Fruit fly (Drosophila melanogaster) whole organism, wandering third instar larva: Measurements from ENCODE around the gene CG46310.
A peak's percentile ranks its signal among the peaks of the same experiment; 100 is the strongest.

ENCODE experiments used
- Abd-B ChIP-seq: fragments of >200 bp; optimal IDR thresholded peaks from 2 replicates; lab custom pipeline; 2017; ENCODE audit warnings: missing biosample characterization, missing genetic modification characterization
- CG32264 ChIP-seq: fragments of 200-800 bp; sonication (Bioruptor generic); optimal IDR thresholded peaks from 2 replicates; lab custom pipeline; 2016; ENCODE audit warnings: missing biosample characterization, missing genetic modification characterization
- CG9705 ChIP-seq: fragments of 200-800 bp; sonication (Bioruptor generic); optimal IDR thresholded peaks from 2 replicates; lab custom pipeline; 2018; ENCODE audit warnings: missing biosample characterization, mild to moderate bottlenecking, missing genetic modification characterization
- CrebA ChIP-seq: fragments of 200-800 bp; sonication (Bioruptor generic); optimal IDR thresholded peaks from 2 replicates; lab custom pipeline; 2016; ENCODE audit warnings: missing biosample characterization, mild to moderate bottlenecking, missing genetic modification characterization, borderline replicate concordance
- Dfd ChIP-seq: fragments of >200 bp; optimal IDR thresholded peaks from 2 replicates; lab custom pipeline; 2017; ENCODE audit warnings: missing biosample characterization, missing genetic modification characterization
- Dif ChIP-seq: fragments of 200-275, 200-300 bp; sonication (Bioruptor generic); optimal IDR thresholded peaks from 2 replicates; lab custom pipeline; 2018; ENCODE audit warnings: missing biosample characterization, missing genetic modification characterization; ENCODE audit not compliant: partially characterized antibody
- GATAd ChIP-seq: sonication (Bioruptor generic); optimal IDR thresholded peaks from 2 replicates; lab custom pipeline; 2016; ENCODE audit warnings: missing biosample characterization, missing genetic modification characterization
- HLH106 ChIP-seq: fragments of 200-800 bp; optimal IDR thresholded peaks from 3 replicates; lab custom pipeline; 2019; ENCODE audit warnings: missing biosample characterization, mild to moderate bottlenecking, missing genetic modification characterization, moderate library complexity
- Hnf4 ChIP-seq: fragments of 200-800 bp; sonication (Bioruptor generic); optimal IDR thresholded peaks from 2 replicates; lab custom pipeline; 2016; ENCODE audit warnings: missing biosample characterization, mild to moderate bottlenecking, missing genetic modification characterization
- Hr78 ChIP-seq: fragments of >200 bp; optimal IDR thresholded peaks from 2 replicates; lab custom pipeline; 2017; ENCODE audit warnings: missing biosample characterization, missing genetic modification characterization
- Hr83 ChIP-seq: fragments of 200-300 bp; sonication (Bioruptor generic); optimal IDR thresholded peaks from 2 replicates; lab custom pipeline; 2016; ENCODE audit warnings: missing biosample characterization, mild to moderate bottlenecking, missing genetic modification characterization, moderate library complexity; ENCODE audit not compliant: poor library complexity, severe bottlenecking
- Jra ChIP-seq: sonication (Bioruptor generic); optimal IDR thresholded peaks from 2 replicates; lab custom pipeline; 2016; ENCODE audit warnings: missing biosample characterization, missing genetic modification characterization
- Mio ChIP-seq: sonication (Bioruptor generic); optimal IDR thresholded peaks from 2 replicates; lab custom pipeline; 2016; ENCODE audit warnings: missing biosample characterization, missing genetic modification characterization
- Myc ChIP-seq: fragments of >200 bp; optimal IDR thresholded peaks from 2 replicates; lab custom pipeline; 2017
- N ChIP-seq: fragments of >200 bp; optimal IDR thresholded peaks from 2 replicates; lab custom pipeline; 2018; ENCODE audit warnings: missing biosample characterization, missing external identifiers, missing genetic modification characterization
- OdsH ChIP-seq: fragments of 200-800 bp; sonication (Bioruptor generic); optimal IDR thresholded peaks from 2 replicates; lab custom pipeline; 2016; ENCODE audit warnings: missing biosample characterization, mild to moderate bottlenecking, missing genetic modification characterization
- Rel ChIP-seq, 2 experiments: fragments of 200-800 bp; sonication (Bioruptor generic) in 1 of 2; optimal IDR thresholded peaks; 2 replicates in 1 of 2; 3 replicates in 1 of 2; lab custom pipeline; 2016 to 2019; ENCODE audit warnings: mild to moderate bottlenecking in 2 of 2, missing biosample characterization in 2 of 2, missing genetic modification characterization in 2 of 2, moderate library complexity in 1 of 2
- Sp1 ChIP-seq: fragments of 200-800 bp; sonication (Bioruptor generic); optimal IDR thresholded peaks from 3 replicates; lab custom pipeline; 2019; ENCODE audit warnings: missing biosample characterization, mild to moderate bottlenecking, missing genetic modification characterization, moderate library complexity
- Vsx2 ChIP-seq: fragments of 200-300, 225-300 bp; sonication (Bioruptor generic); optimal IDR thresholded peaks from 2 replicates; lab custom pipeline; 2018; ENCODE audit warnings: missing biosample characterization, missing genetic modification characterization; ENCODE audit not compliant: partially characterized antibody
- br ChIP-seq: fragments of 200-800 bp; sonication (Bioruptor generic); optimal IDR thresholded peaks from 2 replicates; lab custom pipeline; 2016; ENCODE audit warnings: missing biosample characterization, missing genetic modification characterization
- brk ChIP-seq: fragments of 200-800 bp; sonication (Bioruptor generic); optimal IDR thresholded peaks from 2 replicates; lab custom pipeline; 2016; ENCODE audit warnings: missing biosample characterization, mild to moderate bottlenecking, missing genetic modification characterization
- dl ChIP-seq, 2 experiments: fragments of 175-275, 200-275 bp in 1 of 2; fragments of 200-275 bp in 1 of 2; sonication (Bioruptor generic); optimal IDR thresholded peaks; lab custom pipeline; 2018; ENCODE audit warnings: mild to moderate bottlenecking in 2 of 2, missing biosample characterization in 2 of 2, missing genetic modification characterization in 2 of 2, moderate library complexity in 2 of 2; ENCODE audit not compliant: partially characterized antibody in 2 of 2, insufficient read depth in 1 of 2
- dmrt93B ChIP-seq: fragments of 200-800 bp; sonication (Bioruptor generic); optimal IDR thresholded peaks from 2 replicates; lab custom pipeline; 2018; ENCODE audit warnings: missing biosample characterization, mild to moderate bottlenecking, missing genetic modification characterization
- dsf ChIP-seq: sonication (Bioruptor generic); optimal IDR thresholded peaks from 2 replicates; lab custom pipeline; 2016; ENCODE audit warnings: missing biosample characterization, missing genetic modification characterization, borderline replicate concordance
- ey ChIP-seq: fragments of 200-800 bp; sonication (Bioruptor generic); optimal IDR thresholded peaks from 2 replicates; lab custom pipeline; 2016; ENCODE audit warnings: missing biosample characterization, missing genetic modification characterization
- foxo ChIP-seq, 2 experiments: fragments of 200-800 bp; sonication (Bioruptor generic); optimal IDR thresholded peaks; 2 replicates in 1 of 2; 3 replicates in 1 of 2; lab custom pipeline; 2016 to 2017; ENCODE audit warnings: missing biosample characterization in 2 of 2, missing genetic modification characterization in 2 of 2
- fru ChIP-seq: fragments of 200-800 bp; sonication (Bioruptor generic); optimal IDR thresholded peaks from 3 replicates; lab custom pipeline; 2016; ENCODE audit warnings: missing biosample characterization, mild to moderate bottlenecking, missing genetic modification characterization
- h ChIP-seq: fragments of 200-800 bp; sonication (Bioruptor generic); optimal IDR thresholded peaks from 3 replicates; lab custom pipeline; 2016; ENCODE audit warnings: missing biosample characterization, mild to moderate bottlenecking, missing genetic modification characterization
- jim ChIP-seq: fragments of 175-275, 200-325 bp; sonication (Bioruptor generic); optimal IDR thresholded peaks from 2 replicates; lab custom pipeline; 2016; ENCODE audit warnings: missing biosample characterization, mild to moderate bottlenecking, missing genetic modification characterization
- lola ChIP-seq: fragments of >200 bp; optimal IDR thresholded peaks from 2 replicates; lab custom pipeline; 2017; ENCODE audit warnings: missing biosample characterization, missing genetic modification characterization
- pan ChIP-seq: fragments of >200 bp; optimal IDR thresholded peaks from 2 replicates; lab custom pipeline; 2017
- psq ChIP-seq: fragments of 200-800 bp; sonication (Bioruptor generic); optimal IDR thresholded peaks from 3 replicates; lab custom pipeline; 2017; ENCODE audit warnings: missing biosample characterization, mild to moderate bottlenecking, missing genetic modification characterization, moderate library complexity
- rgr ChIP-seq: fragments of 200-800 bp; sonication (Bioruptor generic); optimal IDR thresholded peaks from 3 replicates; lab custom pipeline; 2016; ENCODE audit warnings: missing biosample characterization, mild to moderate bottlenecking, missing genetic modification characterization
- sage ChIP-seq: fragments of 200-800 bp; sonication (Bioruptor generic); optimal IDR thresholded peaks from 2 replicates; lab custom pipeline; 2016; ENCODE audit warnings: missing biosample characterization, mild to moderate bottlenecking, missing genetic modification characterization
- sv ChIP-seq: fragments of 200-800 bp; sonication (Bioruptor generic); optimal IDR thresholded peaks from 3 replicates; lab custom pipeline; 2016; ENCODE audit warnings: missing biosample characterization, missing genetic modification characterization
- tai ChIP-seq: sonication (Bioruptor generic); optimal IDR thresholded peaks from 2 replicates; lab custom pipeline; 2016; ENCODE audit warnings: missing biosample characterization, missing genetic modification characterization
- usp ChIP-seq: fragments of >200 bp; optimal IDR thresholded peaks from 2 replicates; lab custom pipeline; 2017; ENCODE audit warnings: missing biosample characterization, missing genetic modification characterization
- woc ChIP-seq: sonication (Bioruptor generic); optimal IDR thresholded peaks from 2 replicates; lab custom pipeline; 2016; ENCODE audit warnings: missing biosample characterization, mild to moderate bottlenecking, missing genetic modification characterization

The CG46310 gene

DNA sequence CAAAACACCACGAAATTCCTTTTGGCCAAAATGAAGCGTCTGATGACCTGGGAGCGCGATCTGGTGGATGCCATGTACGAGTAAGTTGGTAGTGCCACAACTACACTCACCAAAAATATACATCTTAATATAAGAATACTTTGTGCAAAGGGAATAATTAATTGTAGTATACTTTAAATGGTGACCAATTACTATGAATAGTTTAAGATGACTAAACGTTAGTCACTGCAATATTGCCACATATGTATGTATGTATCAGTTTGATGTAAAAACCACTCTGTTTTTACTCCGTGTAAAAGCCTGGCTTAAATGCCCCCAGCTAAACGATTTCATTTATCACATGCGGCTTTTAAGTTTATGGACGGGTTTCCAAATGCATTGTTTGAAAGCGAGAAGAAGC lies 1.1 kb downstream of the CG46310 start (continued):
- TF ChIP-seq Mio (GFP tag; lab: Kevin White, UChicago) (no peak), Dif (GFP tag; lab: Kevin White, UChicago) (no peak), h (GFP tag; lab: Kevin White, UChicago) (peak; percentile 67), jim (no peak), fru (GFP tag; lab: Kevin White, UChicago) (peak; percentile 80)
- TF ChIP-seq, all 38 proteins: peak for 17

DNA sequence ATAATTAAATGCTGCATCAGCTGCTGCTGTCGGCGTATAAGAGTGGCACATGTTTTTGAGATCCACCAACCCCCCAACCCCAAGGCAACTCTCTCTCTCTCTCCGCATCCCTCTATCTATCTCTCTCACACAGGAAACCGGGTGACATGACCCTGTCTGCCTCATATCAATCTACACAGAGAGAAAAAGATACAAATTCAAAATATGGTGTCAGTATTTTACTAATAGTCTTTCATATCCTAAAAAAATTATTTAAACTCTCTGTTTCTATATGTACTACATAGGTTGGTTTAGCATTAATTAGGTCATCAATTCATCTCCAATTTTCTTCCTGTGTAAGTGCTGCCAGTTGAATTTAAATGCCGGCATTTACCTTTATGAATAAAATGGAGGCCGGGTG lies 1.7 kb downstream of the CG46310 start:
- TF ChIP-seq N (GFP tag; lab: Kevin White, UChicago): no peak
- TF ChIP-seq usp (GFP tag; lab: Kevin White, UChicago): no peak
- peak; percentile 73 for TF ChIP-seq GATAd (GFP tag; lab: Kevin White, UChicago)
- TF ChIP-seq woc: peak; percentile 92
- TF ChIP-seq sv (GFP tag; lab: Kevin White, UChicago): peak; percentile 69
- TF ChIP-seq Jra (GFP tag; lab: Kevin White, UChicago): peak; percentile 97
- peak; percentile 98 for TF ChIP-seq br
- TF ChIP-seq Hr83 (GFP tag; lab: Kevin White, UChicago): peak; percentile 78
- TF ChIP-seq Dfd (GFP tag; lab: Kevin White, UChicago): no peak
- TF ChIP-seq tai: peak; percentile 94
- peak; percentile 98 for TF ChIP-seq Hnf4
- peak; percentile 98 for TF ChIP-seq OdsH (GFP tag; lab: Kevin White, UChicago)
- no peak for TF ChIP-seq Hr78 (GFP tag; lab: Kevin White, UChicago)
- no peak for TF ChIP-seq pan (lab: Kevin White, UChicago)
- TF ChIP-seq dl (GFP tag; optimal IDR thresholded peaks at IDR 0.05; lab: Kevin White, UChicago; ENCODE audit: insufficient read depth in 1 of 2, partially characterized antibody in 2 of 2): peak in 1 of 2 experiments; percentile 30
- TF ChIP-seq HLH106 (tag; lab: Kevin White, UChicago): peak; percentile 97
- peak; percentile 90 for TF ChIP-seq dmrt93B
- TF ChIP-seq dsf: peak; percentile 86
- peak; percentile 98 for TF ChIP-seq fru (GFP tag; lab: Kevin White, UChicago)
- TF ChIP-seq ey: peak; percentile 98
- TF ChIP-seq Dif (GFP tag; lab: Kevin White, UChicago): peak; percentile 72
- peak; percentile 96 for TF ChIP-seq CG32264 (GFP tag; lab: Kevin White, UChicago)
- peak; percentile 66 to 98 for TF ChIP-seq foxo (GFP tag; optimal IDR thresholded peaks at IDR 0.05; lab: Kevin White, UChicago)
- TF ChIP-seq Vsx2 (GFP tag; lab: Kevin White, UChicago): no peak
- TF ChIP-seq Myc: no peak
- no peak for TF ChIP-seq Abd-B (GFP tag; lab: Kevin White, UChicago)
- TF ChIP-seq Mio (GFP tag; lab: Kevin White, UChicago): peak; percentile 69
- peak; percentile 97 for TF ChIP-seq Sp1 (GFP tag; lab: Kevin White, UChicago)
- no peak for TF ChIP-seq jim
- TF ChIP-seq CrebA: no peak
- TF ChIP-seq brk (GFP tag; lab: Kevin White, UChicago): peak; percentile 97
- peak; percentile 83 for TF ChIP-seq Rel (GFP tag; optimal IDR thresholded peaks at IDR 0.05; lab: Kevin White, UChicago)
- TF ChIP-seq Rel (tag; optimal IDR thresholded peaks at IDR 0.05; lab: Kevin White, UChicago): peak; percentile 79
- no peak for TF ChIP-seq lola
- TF ChIP-seq rgr (GFP tag; lab: Kevin White, UChicago): peak; percentile 98
- TF ChIP-seq CG9705 (GFP tag; lab: Kevin White, UChicago): peak; percentile 84
- peak; percentile 95 for TF ChIP-seq psq (GFP tag; lab: Kevin White, UChicago)
- peak; percentile 89 for TF ChIP-seq sage (GFP tag; lab: Kevin White, UChicago)
- TF ChIP-seq h (GFP tag; lab: Kevin White, UChicago): peak; percentile 99
